Worm (Caenorhabditis elegans) whole organism, L1 larva: ENCODE results near the gene F57F4.1.

Experiments
- C04F5.9 ChIP-seq: sonication (generic microtip); optimal IDR thresholded peaks from 2 replicates; lab custom pipeline; 2016; ENCODE audit warnings: missing genetic modification characterization, missing compliant biosample characterization
- C16A3.4 ChIP-seq: fragments of 150-350 bp; optimal IDR thresholded peaks from 2 replicates; lab custom pipeline; 2014; ENCODE audit warnings: missing biosample characterization, missing genetic modification characterization
- C34B4.2 ChIP-seq: sonication (generic microtip); optimal IDR thresholded peaks from 2 replicates; lab custom pipeline; 2017; ENCODE audit warnings: mild to moderate bottlenecking, missing genetic modification characterization, missing compliant biosample characterization
- Y116A8C.19 ChIP-seq: sonication (generic microtip); optimal IDR thresholded peaks from 2 replicates; lab custom pipeline; 2016; ENCODE audit warnings: missing compliant biosample characterization, missing genetic modification characterization, borderline replicate concordance
- aha-1 ChIP-seq: fragments of 150-350 bp; optimal IDR thresholded peaks from 2 replicates; lab custom pipeline; 2014; ENCODE audit warnings: missing biosample characterization, missing genetic modification characterization
- ceh-63 ChIP-seq: fragments of 200-800 bp; sonication (Bioruptor generic); optimal IDR thresholded peaks from 2 replicates; lab custom pipeline; 2018; ENCODE audit warnings: mild to moderate bottlenecking, missing genetic modification characterization, missing compliant biosample characterization
- ceh-8 ChIP-seq: fragments of 200-800 bp; sonication (Bioruptor generic); optimal IDR thresholded peaks from 2 replicates; lab custom pipeline; 2018; ENCODE audit warnings: mild to moderate bottlenecking, missing genetic modification characterization, moderate library complexity, missing compliant biosample characterization
- ceh-88 ChIP-seq: fragments of 200-800 bp; sonication (Bioruptor generic); IDR thresholded peaks from 2 replicates; pipeline ENCODE4 v1.3.6; 2022; ENCODE audit warnings: missing genetic modification characterization, missing compliant biosample characterization
- ceh-90 ChIP-seq: sonication (generic microtip); optimal IDR thresholded peaks from 2 replicates; lab custom pipeline; 2016; ENCODE audit warnings: missing genetic modification characterization, missing compliant biosample characterization
- ces-1 ChIP-seq: fragments of 150-350 bp; optimal IDR thresholded peaks from 2 replicates; lab custom pipeline; 2014; ENCODE audit warnings: missing biosample characterization, missing genetic modification reagents, missing genetic modification characterization
- dpl-1 ChIP-seq, 3 experiments: fragments of 150-350 bp in 2 of 3; sonication (generic microtip) in 1 of 3; optimal IDR thresholded peaks; 2 replicates each; lab custom pipeline; 2014 to 2017; ENCODE audit warnings: missing biosample characterization in 3 of 3, missing genetic modification characterization in 3 of 3, missing genetic modification reagents in 3 of 3
- dsc-1 ChIP-seq: sonication (generic microtip); optimal IDR thresholded peaks from 2 replicates; lab custom pipeline; 2016; ENCODE audit warnings: mild to moderate bottlenecking, missing genetic modification characterization, missing compliant biosample characterization
- efl-1 ChIP-seq, 4 experiments: fragments of 150-350 bp; optimal IDR thresholded peaks in 3 of 4; peaks in 1 of 4; 1 replicate in 1 of 4; 2 replicates in 3 of 4; lab custom pipeline; 2014; ENCODE audit warnings: missing biosample characterization in 2 of 4, missing genetic modification characterization in 2 of 4, missing genetic modification reagents in 2 of 4
- egl-27 ChIP-seq, 2 experiments: fragments of 150-350 bp in 1 of 2; sonication (generic microtip); optimal IDR thresholded peaks; 3 replicates each; lab custom pipeline; 2017 to 2018; ENCODE audit warnings: missing biosample characterization in 2 of 2, missing genetic modification characterization in 2 of 2, missing genetic modification reagents in 2 of 2
- elt-2 ChIP-seq: sonication (generic microtip); optimal IDR thresholded peaks from 2 replicates; lab custom pipeline; 2016; ENCODE audit warnings: missing genetic modification characterization, mild to moderate bottlenecking, inconsistent platforms, missing compliant biosample characterization, missing genetic modification reagents
- elt-3 ChIP-seq, 6 experiments: fragments of 150-350 bp in 1 of 6; sonication (generic microtip); optimal IDR thresholded peaks; 2 replicates each; lab custom pipeline; 2017 to 2018; ENCODE audit warnings: missing biosample characterization in 6 of 6, missing genetic modification characterization in 6 of 6, inconsistent platforms in 1 of 6
- fkh-4 ChIP-seq: sonication (generic microtip); optimal IDR thresholded peaks from 2 replicates; lab custom pipeline; 2016; ENCODE audit warnings: missing compliant biosample characterization, missing genetic modification characterization, borderline replicate concordance
- fkh-8 ChIP-seq: sonication (generic microtip); optimal IDR thresholded peaks from 2 replicates; lab custom pipeline; 2016; ENCODE audit warnings: mild to moderate bottlenecking, missing genetic modification characterization, missing compliant biosample characterization
- fos-1 ChIP-seq: fragments of 150-350 bp; optimal IDR thresholded peaks from 2 replicates; lab custom pipeline; 2014; ENCODE audit warnings: missing biosample characterization, missing genetic modification characterization
- hlh-17 ChIP-seq: fragments of 200-800 bp; sonication (Bioruptor generic); optimal IDR thresholded peaks from 2 replicates; lab custom pipeline; 2018; ENCODE audit warnings: missing genetic modification characterization, mild to moderate bottlenecking, missing compliant biosample characterization, moderate library complexity, borderline replicate concordance
- hpl-2 ChIP-seq: fragments of 150-350 bp; optimal IDR thresholded peaks from 2 replicates; lab custom pipeline; 2014; ENCODE audit warnings: missing biosample characterization, missing genetic modification reagents, missing genetic modification characterization
- jun-1 ChIP-seq: fragments of 150-350 bp; optimal IDR thresholded peaks from 2 replicates; lab custom pipeline; 2014; ENCODE audit warnings: missing biosample characterization, missing genetic modification reagents, missing genetic modification characterization
- lin-13 ChIP-seq: fragments of 150-350 bp; optimal IDR thresholded peaks from 2 replicates; lab custom pipeline; 2014; ENCODE audit warnings: missing biosample characterization, missing genetic modification reagents, missing genetic modification characterization
- lin-14 ChIP-seq: fragments of 200-800 bp; sonication (Bioruptor generic); optimal IDR thresholded peaks from 2 replicates; lab custom pipeline; 2018; ENCODE audit warnings: mild to moderate bottlenecking, missing genetic modification characterization, moderate library complexity, missing compliant biosample characterization
- lsy-2 ChIP-seq, 2 experiments: fragments of 150-350 bp; optimal IDR thresholded peaks; 2 replicates each; lab custom pipeline; 2014; ENCODE audit warnings: missing biosample characterization in 2 of 2, missing genetic modification characterization in 2 of 2
- mab-9 ChIP-seq: fragments of 200-800 bp; sonication (Bioruptor generic); IDR thresholded peaks from 2 replicates; pipeline ENCODE4 v1.3.6; 2022; ENCODE audit warnings: missing genetic modification reagents, missing genetic modification characterization, missing compliant biosample characterization
- mef-2 ChIP-seq: fragments of 150-350 bp; optimal IDR thresholded peaks from 2 replicates; lab custom pipeline; 2014; ENCODE audit warnings: missing biosample characterization, missing genetic modification characterization
- mep-1 ChIP-seq: fragments of 150-350 bp; optimal IDR thresholded peaks from 2 replicates; lab custom pipeline; 2014; ENCODE audit warnings: missing biosample characterization, missing genetic modification characterization
- nhr-12 ChIP-seq: sonication (generic microtip); optimal IDR thresholded peaks from 2 replicates; lab custom pipeline; 2017; ENCODE audit warnings: missing biosample characterization, missing genetic modification characterization
- nhr-19 ChIP-seq: fragments of 200-800 bp; sonication (Bioruptor generic); conservative IDR thresholded peaks from 2 replicates; pipeline ENCODE4 v1.3.6; 2022; ENCODE audit warnings: missing genetic modification characterization, missing compliant biosample characterization
- nhr-20 ChIP-seq: sonication (generic microtip); optimal IDR thresholded peaks from 2 replicates; lab custom pipeline; 2016; ENCODE audit warnings: mild to moderate bottlenecking, missing genetic modification characterization, missing compliant biosample characterization
- nhr-71 ChIP-seq: sonication (generic microtip); optimal IDR thresholded peaks from 2 replicates; lab custom pipeline; 2016; ENCODE audit warnings: mild to moderate bottlenecking, missing genetic modification characterization, moderate library complexity, missing compliant biosample characterization
- nhr-84 ChIP-seq: sonication (generic microtip); optimal IDR thresholded peaks from 2 replicates; lab custom pipeline; 2017; ENCODE audit warnings: missing biosample characterization, missing genetic modification characterization
- nhr-85 ChIP-seq: sonication (generic microtip); peaks from one replicate; lab custom pipeline; 2016; ENCODE audit warnings: missing genetic modification characterization, inconsistent platforms, missing compliant biosample characterization
- nhr-90 ChIP-seq: sonication (generic microtip); optimal IDR thresholded peaks from 2 replicates; lab custom pipeline; 2016; ENCODE audit warnings: mild to moderate bottlenecking, missing genetic modification characterization, missing compliant biosample characterization; ENCODE audit not compliant: poor library complexity
- pag-3 ChIP-seq: sonication (generic microtip); optimal IDR thresholded peaks from 2 replicates; lab custom pipeline; 2017; ENCODE audit warnings: missing genetic modification characterization, mild to moderate bottlenecking, missing compliant biosample characterization, antibody characterized with exemption, borderline replicate concordance; ENCODE audit not compliant: insufficient read depth
- pax-3 ChIP-seq: fragments of 200-800 bp; sonication (Bioruptor generic); optimal IDR thresholded peaks from 2 replicates; lab custom pipeline; 2018; ENCODE audit warnings: mild to moderate bottlenecking, missing genetic modification characterization, moderate library complexity, missing compliant biosample characterization
- rnt-1 ChIP-seq: sonication (generic microtip); optimal IDR thresholded peaks from 2 replicates; lab custom pipeline; 2016; ENCODE audit warnings: mild to moderate bottlenecking, missing genetic modification characterization, moderate library complexity, missing compliant biosample characterization
- snpc-4 ChIP-seq: fragments of 150-350 bp; optimal IDR thresholded peaks from 2 replicates; lab custom pipeline; 2014; ENCODE audit warnings: missing biosample characterization, missing genetic modification characterization
- sox-4 ChIP-seq: sonication (generic microtip); optimal IDR thresholded peaks from 2 replicates; lab custom pipeline; 2016; ENCODE audit warnings: missing genetic modification characterization, missing compliant biosample characterization
- swsn-7 ChIP-seq: sonication (generic microtip); optimal IDR thresholded peaks from 2 replicates; lab custom pipeline; 2016; ENCODE audit warnings: missing genetic modification characterization, missing compliant biosample characterization
- tlp-1 ChIP-seq: fragments of 150-350 bp; optimal IDR thresholded peaks from 2 replicates; lab custom pipeline; 2014; ENCODE audit warnings: missing biosample characterization, missing genetic modification characterization
- unc-130 ChIP-seq: fragments of 150-350 bp; optimal IDR thresholded peaks from 2 replicates; lab custom pipeline; 2017; ENCODE audit warnings: missing biosample characterization, missing genetic modification characterization, inconsistent platforms
- unc-62 ChIP-seq: fragments of 150-350 bp; optimal IDR thresholded peaks from 2 replicates; lab custom pipeline; 2014; ENCODE audit warnings: missing biosample characterization, missing genetic modification reagents, missing genetic modification characterization
- unc-86 ChIP-seq: sonication (generic microtip); optimal IDR thresholded peaks from 2 replicates; lab custom pipeline; 2016; ENCODE audit warnings: missing genetic modification characterization, missing compliant biosample characterization
- unc-98 ChIP-seq: fragments of 200-800 bp; sonication (Bioruptor generic); IDR thresholded peaks from 2 replicates; pipeline ENCODE4 v1.3.6; 2022; ENCODE audit warnings: missing genetic modification characterization, missing compliant biosample characterization
- xbp-1 ChIP-seq: sonication (generic microtip); optimal IDR thresholded peaks from 2 replicates; lab custom pipeline; 2016; ENCODE audit warnings: missing genetic modification characterization, missing compliant biosample characterization
- zag-1 ChIP-seq: fragments of 150-350 bp; optimal IDR thresholded peaks from 2 replicates; lab custom pipeline; 2014; ENCODE audit warnings: missing biosample characterization, missing genetic modification characterization
- ztf-4 ChIP-seq: fragments of 150-350 bp; optimal IDR thresholded peaks from 2 replicates; lab custom pipeline; 2014; ENCODE audit warnings: missing biosample characterization, missing genetic modification characterization

Gene F57F4.1

DNA sequence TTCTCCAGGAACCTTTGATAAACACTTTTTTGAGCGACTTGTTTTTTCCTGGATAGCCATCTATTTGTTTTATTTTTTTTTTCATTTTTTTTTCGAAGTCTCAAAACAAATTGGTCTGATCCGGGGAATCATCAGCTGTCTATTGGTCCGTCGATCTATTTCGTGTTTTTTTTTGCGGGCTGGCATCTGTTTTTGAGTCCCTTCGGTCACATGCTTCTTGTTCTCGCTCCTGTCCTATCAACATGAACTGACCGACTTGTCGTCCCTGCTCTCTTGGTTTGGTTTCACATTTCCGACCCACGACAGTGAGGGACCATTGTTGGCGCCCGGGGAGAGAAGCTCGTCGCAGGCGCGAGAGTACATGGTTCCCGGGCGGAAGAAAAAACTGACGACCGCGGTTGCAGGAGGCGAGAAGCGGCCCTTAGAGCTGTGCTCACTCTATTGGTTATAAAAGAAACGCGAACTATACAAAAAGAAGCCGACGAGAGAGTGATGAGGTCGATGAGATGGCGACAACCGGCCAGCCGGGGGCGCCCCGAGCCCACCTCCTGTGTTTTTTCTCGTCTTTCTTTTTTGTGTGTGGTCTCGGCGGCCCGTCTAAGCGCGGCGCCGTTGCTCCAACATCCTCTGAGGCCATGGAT, 45.6 kb upstream of the F57F4.1 start:
- TF ChIP-seq nhr-90 (tag; lab: Kevin White, UChicago) (no peak), aha-1 (tag; lab: Kevin White, UChicago) (no peak), jun-1 (no peak), lsy-2 (tag; optimal IDR thresholded peaks at IDR 0.05; lab: Kevin White, UChicago) (peak in 1 of 2 experiments; percentile 7), ceh-8 (GFP tag; lab: Kevin White, UChicago) (no peak), efl-1 (optimal IDR thresholded peaks at IDR 0.05; lab: Kevin White, UChicago) (no peak), efl-1 (GFP tag; optimal IDR thresholded peaks at IDR 0.05 in 1 of 2; lab: Kevin White, UChicago) (no peak), mef-2 (tag; lab: Kevin White, UChicago) (no peak), lin-13 (GFP tag; lab: Kevin White, UChicago) (no peak), fkh-4 (tag; lab: Kevin White, UChicago) (no peak), hlh-17 (GFP tag; lab: Kevin White, UChicago) (no peak), ces-1 (no peak), zag-1 (no peak), nhr-19 (GFP tag; lab: Robert Waterston, UW) (0 out of 2 replicates have a peak, but pooled peaks have one; percentile 3), mab-9 (no peak), lin-14 (GFP tag; lab: Kevin White, UChicago) (peak; percentile 57), rnt-1 (tag; lab: Kevin White, UChicago) (peak; percentile 67), unc-98 (no peak), nhr-20 (tag; lab: Kevin White, UChicago) (no peak), nhr-71 (peak; percentile 39), egl-27 (tag; optimal IDR thresholded peaks at IDR 0.05; lab: Kevin White, UChicago) (no peak), unc-130 (tag; lab: Kevin White, UChicago) (no peak), ztf-4 (tag; lab: Kevin White, UChicago) (no peak), dsc-1 (tag; lab: Kevin White, UChicago) (peak; percentile 57), elt-2 (no peak), C34B4.2 (no peak), nhr-12 (tag; lab: Kevin White, UChicago) (no peak), Y116A8C.19 (tag; lab: Kevin White, UChicago) (no peak)
- TF ChIP-seq, all 84 proteins: peak for 6

DNA sequence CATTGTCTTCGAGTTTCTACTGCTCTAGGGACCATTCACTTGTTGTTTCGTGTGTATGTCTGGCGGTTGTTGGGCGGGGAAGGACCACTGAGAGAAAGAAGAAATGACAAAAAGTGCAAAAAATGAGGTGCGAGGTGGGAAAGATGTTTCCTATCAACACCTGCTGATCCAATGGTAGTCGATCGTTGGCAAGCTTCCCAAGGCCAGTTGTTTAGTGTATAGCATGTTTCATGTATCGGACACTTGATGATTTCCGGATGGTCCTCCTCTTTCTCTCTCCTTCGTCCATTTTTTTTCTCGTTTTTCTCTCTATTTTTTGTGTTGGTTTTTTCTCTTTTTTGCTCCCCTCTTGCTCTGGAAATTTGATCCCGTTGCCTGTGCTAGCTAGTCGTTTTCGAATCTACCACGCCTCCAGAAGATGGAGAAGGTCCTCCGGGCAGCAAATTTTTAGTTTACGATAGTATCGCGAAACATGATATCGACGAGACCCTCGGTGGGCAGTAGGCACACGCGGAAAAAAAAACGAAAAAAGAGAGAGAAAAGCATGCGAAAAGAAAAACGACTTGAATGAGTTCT, 44.1 kb upstream of the F57F4.1 start:
- TF ChIP-seq ceh-63 (GFP tag; lab: Kevin White, UChicago), result no peak
- TF ChIP-seq zag-1, result no peak
- no peak for TF ChIP-seq tlp-1 (tag; lab: Kevin White, UChicago)
- no peak for TF ChIP-seq dpl-1 (GFP tag; optimal IDR thresholded peaks at IDR 0.05; lab: Kevin White, UChicago)
- TF ChIP-seq aha-1 (tag; lab: Kevin White, UChicago), result no peak
- no peak for TF ChIP-seq unc-98
- peak; percentile 18 for TF ChIP-seq rnt-1 (tag; lab: Kevin White, UChicago)
- TF ChIP-seq nhr-84 (tag; lab: Kevin White, UChicago), result no peak
- TF ChIP-seq swsn-7 (tag; lab: Kevin White, UChicago), result no peak
- no peak for TF ChIP-seq ceh-88 (GFP tag; lab: Robert Waterston, UW)
- TF ChIP-seq pag-3, result no peak
- no peak for TF ChIP-seq ceh-90 (tag; lab: Kevin White, UChicago)
- TF ChIP-seq fkh-8 (tag; lab: Kevin White, UChicago), result no peak
- no peak for TF ChIP-seq snpc-4 (tag; lab: Kevin White, UChicago)
- TF ChIP-seq C16A3.4, result no peak
- TF ChIP-seq sox-4 (tag; lab: Kevin White, UChicago), result no peak
- TF ChIP-seq unc-86 (tag; lab: Kevin White, UChicago), result no peak
- no peak for TF ChIP-seq elt-3 (tag; optimal IDR thresholded peaks at IDR 0.05; lab: Kevin White, UChicago)
- no peak for TF ChIP-seq pax-3
- no peak for TF ChIP-seq fos-1 (tag; lab: Kevin White, UChicago)
- no peak for TF ChIP-seq jun-1
- TF ChIP-seq nhr-12 (tag; lab: Kevin White, UChicago), result no peak
- no peak for TF ChIP-seq ceh-8 (GFP tag; lab: Kevin White, UChicago)
- TF ChIP-seq mep-1 (tag; lab: Kevin White, UChicago), result no peak
- peak in 1 of 2 experiments; percentile 19 for TF ChIP-seq lsy-2 (tag; optimal IDR thresholded peaks at IDR 0.05; lab: Kevin White, UChicago)
- no peak for TF ChIP-seq hpl-2 (GFP tag; lab: Kevin White, UChicago)
- TF ChIP-seq lin-14 (GFP tag; lab: Kevin White, UChicago), result peak; percentile 63
- no peak for TF ChIP-seq xbp-1 (tag; lab: Kevin White, UChicago)
- TF ChIP-seq nhr-85 (tag; lab: Kevin White, UChicago), result no peak
- no peak for TF ChIP-seq unc-62 (GFP tag; lab: Kevin White, UChicago)
- no peak for TF ChIP-seq C04F5.9
